Worm (Caenorhabditis elegans) whole organism, late embryonic: ENCODE data around the gene mltn-8.

Source experiments
- C08G9.2 ChIP-seq: sonication (generic microtip); optimal IDR thresholded peaks from 2 replicates; lab custom pipeline; 2016; ENCODE audit warnings: mild to moderate bottlenecking, missing genetic modification characterization, moderate library complexity, missing compliant biosample characterization
- T23F11.4 ChIP-seq: fragments of 200-800 bp; sonication (Bioruptor generic); optimal IDR thresholded peaks from 2 replicates; lab custom pipeline; 2018; ENCODE audit warnings: mild to moderate bottlenecking, missing genetic modification characterization, missing compliant biosample characterization
- Y22D7AL.16 ChIP-seq: sonication (generic microtip); optimal IDR thresholded peaks from 2 replicates; lab custom pipeline; 2016; ENCODE audit warnings: missing genetic modification characterization, missing compliant biosample characterization
- ama-1 ChIP-seq: fragments of 150-350 bp; optimal IDR thresholded peaks from 2 replicates; lab custom pipeline; 2014
- ceh-30 ChIP-seq: fragments of 150-350 bp; optimal IDR thresholded peaks from 2 replicates; lab custom pipeline; 2014; ENCODE audit warnings: missing biosample characterization, missing genetic modification characterization
- ceh-45 ChIP-seq: fragments of 200-800 bp; sonication (Bioruptor generic); IDR thresholded peaks from 2 replicates; pipeline ENCODE4 v1.3.6; 2022; ENCODE audit warnings: missing genetic modification reagents, missing genetic modification characterization, missing compliant biosample characterization
- fkh-6 ChIP-seq: sonication (generic microtip); optimal IDR thresholded peaks from 2 replicates; lab custom pipeline; 2016; ENCODE audit warnings: missing genetic modification characterization, missing compliant biosample characterization
- hlh-13 ChIP-seq: fragments of 200-800 bp; sonication (Bioruptor generic); optimal IDR thresholded peaks from 2 replicates; lab custom pipeline; 2018; ENCODE audit warnings: mild to moderate bottlenecking, missing genetic modification characterization, missing compliant biosample characterization
- hlh-30 ChIP-seq: sonication (generic microtip); optimal IDR thresholded peaks from 2 replicates; lab custom pipeline; 2017; ENCODE audit warnings: antibody characterized with exemption, missing genetic modification characterization, missing compliant biosample characterization; ENCODE audit not compliant: insufficient read depth
- hlh-6 ChIP-seq: sonication (generic microtip); optimal IDR thresholded peaks from 2 replicates; lab custom pipeline; 2016; ENCODE audit warnings: missing genotype, missing genetic modification characterization, missing compliant biosample characterization
- nfya-1 ChIP-seq: sonication (generic microtip); optimal IDR thresholded peaks from 2 replicates; lab custom pipeline; 2017; ENCODE audit warnings: missing genetic modification characterization, mild to moderate bottlenecking, missing compliant biosample characterization, antibody characterized with exemption, moderate library complexity
- nhr-11 ChIP-seq: fragments of 150-350 bp; optimal IDR thresholded peaks from 2 replicates; lab custom pipeline; 2014; ENCODE audit warnings: missing biosample characterization, missing genetic modification characterization
- pros-1 ChIP-seq: fragments of 150-350 bp; optimal IDR thresholded peaks from 2 replicates; lab custom pipeline; 2014; ENCODE audit warnings: missing biosample characterization, missing genetic modification reagents, missing genetic modification characterization
- sdc-2 ChIP-seq: sonication (generic microtip); optimal IDR thresholded peaks from 2 replicates; lab custom pipeline; 2016; ENCODE audit warnings: missing genotype, missing genetic modification characterization, missing compliant biosample characterization
- syd-9 ChIP-seq: sonication (generic microtip); optimal IDR thresholded peaks from 2 replicates; lab custom pipeline; 2016; ENCODE audit warnings: mild to moderate bottlenecking, missing genetic modification characterization, moderate library complexity, missing compliant biosample characterization
- tbx-7 ChIP-seq: sonication (generic microtip); optimal IDR thresholded peaks from 2 replicates; lab custom pipeline; 2016; ENCODE audit warnings: missing genotype, missing genetic modification characterization, missing compliant biosample characterization
- ttx-3 ChIP-seq: sonication (generic microtip); optimal IDR thresholded peaks from 2 replicates; lab custom pipeline; 2016; ENCODE audit warnings: missing genetic modification reagents, missing genetic modification characterization, missing compliant biosample characterization

mltn-8 gene

DNA sequence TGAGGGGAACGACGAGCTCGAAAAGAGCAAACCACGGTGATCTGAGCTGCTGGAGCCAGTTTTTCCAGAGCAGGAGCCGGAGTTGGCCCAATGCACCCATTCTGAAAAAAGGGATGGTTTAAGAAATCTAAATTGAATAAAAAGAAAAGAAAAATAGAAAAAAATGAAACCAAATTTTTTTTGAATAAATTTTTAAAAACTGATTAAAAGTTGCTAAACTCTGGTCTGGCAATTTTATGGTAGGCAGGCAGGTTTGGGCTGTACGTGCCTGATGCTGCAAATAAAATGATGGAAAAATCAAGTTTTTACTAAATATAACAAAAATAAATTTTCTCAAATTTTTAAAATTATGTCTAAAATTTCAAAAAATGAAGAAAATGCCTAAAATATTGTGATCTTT lies 49.5 kb downstream of the mltn-8 start, which contains the start of gene abt-4:
abt-4 (minus strand) TSS at position 101 of the 400 bp plus-strand sequence.
- TF ChIP-seq Y22D7AL.16 (tag; lab: Kevin White, UChicago) (no peak), sdc-2 (tag; lab: Kevin White, UChicago) (no peak), ama-1 (lab: Kevin White, UChicago) (no peak), C08G9.2 (tag; lab: Kevin White, UChicago) (no peak), hlh-30 (tag; lab: Kevin White, UChicago) (no peak), pros-1 (tag; lab: Kevin White, UChicago) (no peak), ceh-45 (GFP tag; lab: Robert Waterston, UW) (no peak), nhr-11 (tag; lab: Kevin White, UChicago) (no peak), tbx-7 (no peak), T23F11.4 (GFP tag; lab: Kevin White, UChicago) (no peak), ceh-30 (tag; lab: Kevin White, UChicago) (no peak), nfya-1 (tag; lab: Kevin White, UChicago) (no peak), fkh-6 (tag; lab: Kevin White, UChicago) (no peak), ttx-3 (tag; lab: Kevin White, UChicago) (no peak), hlh-6 (tag; lab: Kevin White, UChicago) (no peak), hlh-13 (GFP tag; lab: Kevin White, UChicago) (no peak), syd-9 (tag; lab: Kevin White, UChicago) (no peak)
